Worm (Caenorhabditis elegans): Measurements from ENCODE around the gene Y75B8A.23.

DNA sequence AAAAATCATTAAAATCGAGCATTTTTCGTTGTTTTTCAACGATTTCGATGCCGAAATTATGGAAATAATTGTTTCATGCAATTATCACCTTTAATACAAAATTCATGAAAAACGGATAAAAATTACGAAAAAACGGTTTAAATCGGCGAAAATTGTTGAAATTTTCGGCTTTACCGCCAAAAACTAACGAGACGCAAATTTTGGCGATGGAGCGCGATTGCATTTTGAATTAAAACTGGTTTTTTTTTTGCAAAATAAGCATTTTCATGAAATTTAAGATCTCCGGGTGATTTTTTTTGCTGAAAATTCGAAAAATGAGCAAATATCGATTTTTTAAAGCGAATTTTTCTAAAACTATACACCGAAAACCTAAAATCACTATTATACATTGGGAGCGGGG is 718 bp downstream of the Y75B8A.23 start:
- TF ChIP-seq pag-3 (tag; optimal IDR thresholded peaks at IDR 0.05; ENCODE audit: borderline replicate concordance) = no peak
- no peak for TF ChIP-seq K09A11.1 (tag; optimal IDR thresholded peaks at IDR 0.05; ENCODE audit: insufficient read depth)
- TF ChIP-seq hlh-30 (tag; optimal IDR thresholded peaks at IDR 0.05; ENCODE audit: insufficient read depth) = no peak
- no peak for TF ChIP-seq ceh-14 (tag; optimal IDR thresholded peaks at IDR 0.05)

All from whole organism, late embryonic.